Fruit fly (Drosophila melanogaster): ENCODE data around the gene ScpX.

ScpX gene

DNA sequence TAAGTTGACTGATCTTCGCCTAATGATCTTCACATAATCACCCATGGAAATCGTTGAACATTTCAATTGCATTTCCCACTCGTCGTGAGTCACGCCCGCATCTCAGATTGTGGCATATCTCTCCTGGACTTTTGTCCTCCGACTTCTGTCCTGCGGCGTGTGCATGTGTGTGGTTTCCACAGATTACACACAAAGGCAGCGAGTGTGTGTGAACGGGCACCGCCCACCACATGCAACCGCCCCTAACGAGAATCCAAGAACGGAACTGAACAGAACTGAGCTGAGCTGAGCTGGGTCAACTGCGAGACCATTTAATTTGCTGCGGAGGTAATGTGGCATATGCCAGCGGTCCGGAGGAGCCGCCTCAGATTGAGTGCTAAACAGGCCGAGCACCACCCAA, 29.3 kb upstream of the ScpX start:
- TF ChIP-seq Dfd (GFP tag; optimal IDR thresholded peaks at IDR 0.05), result no peak
- TF ChIP-seq HLH106 (tag; optimal IDR thresholded peaks at IDR 0.05), result no peak
- TF ChIP-seq woc (GFP tag; optimal IDR thresholded peaks at IDR 0.05), result no peak
- no peak for TF ChIP-seq CrebA (GFP tag; optimal IDR thresholded peaks at IDR 0.05; ENCODE audit: borderline replicate concordance)
- no peak for TF ChIP-seq dmrt93B (GFP tag; optimal IDR thresholded peaks at IDR 0.05)
- no peak for TF ChIP-seq OdsH (GFP tag; optimal IDR thresholded peaks at IDR 0.05)
- TF ChIP-seq Rel (GFP tag; optimal IDR thresholded peaks at IDR 0.05), result no peak
- TF ChIP-seq Rel (tag; optimal IDR thresholded peaks at IDR 0.05), result no peak
- no peak for TF ChIP-seq foxo (GFP tag; optimal IDR thresholded peaks at IDR 0.05)
- TF ChIP-seq Myc (optimal IDR thresholded peaks at IDR 0.05), result no peak
- TF ChIP-seq h (GFP tag; optimal IDR thresholded peaks at IDR 0.05), result no peak
- TF ChIP-seq Mio (GFP tag; optimal IDR thresholded peaks at IDR 0.05), result no peak
- TF ChIP-seq CG9705 (GFP tag; optimal IDR thresholded peaks at IDR 0.05), result no peak
- no peak for TF ChIP-seq sage (GFP tag; optimal IDR thresholded peaks at IDR 0.05)
- no peak for TF ChIP-seq br (GFP tag; optimal IDR thresholded peaks at IDR 0.05)
- no peak for TF ChIP-seq CG32264 (GFP tag; optimal IDR thresholded peaks at IDR 0.05)
- TF ChIP-seq dsf (GFP tag; optimal IDR thresholded peaks at IDR 0.05; ENCODE audit: borderline replicate concordance), result no peak
- no peak for TF ChIP-seq Dif (GFP tag; optimal IDR thresholded peaks at IDR 0.05; ENCODE audit: partially characterized antibody)
- TF ChIP-seq pan (optimal IDR thresholded peaks at IDR 0.05), result no peak

DNA sequence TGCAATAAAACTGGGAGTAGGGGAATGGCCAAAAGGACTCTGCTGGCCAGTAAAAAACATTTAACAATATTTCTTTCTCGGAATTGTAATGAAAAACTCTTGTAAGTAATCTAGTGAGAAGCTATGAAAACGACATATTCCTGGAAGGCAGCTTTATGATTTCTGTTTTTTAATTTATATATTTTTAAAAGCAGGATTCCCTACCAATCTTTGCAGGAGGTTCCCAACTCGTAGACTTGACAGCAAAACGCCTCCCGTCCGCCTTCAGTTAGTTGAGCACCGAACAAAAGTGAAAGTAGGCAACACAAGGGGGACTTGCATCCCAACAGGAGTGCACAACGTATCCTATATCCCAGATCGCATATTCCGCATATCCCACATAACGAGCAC, 25.8 kb upstream of the ScpX start, which contains the start of gene CG43814:
Gene CG43814, minus strand, starts transcription at position 101 of the 390 bp plus-strand sequence.
- TF ChIP-seq Jra (GFP tag; optimal IDR thresholded peaks at IDR 0.05) (no peak), HLH106 (tag; optimal IDR thresholded peaks at IDR 0.05) (no peak), jim (GFP tag; optimal IDR thresholded peaks at IDR 0.05) (no peak), N (GFP tag; optimal IDR thresholded peaks at IDR 0.05) (no peak), foxo (GFP tag; optimal IDR thresholded peaks at IDR 0.05) (no peak), woc (GFP tag; optimal IDR thresholded peaks at IDR 0.05) (no peak), Myc (optimal IDR thresholded peaks at IDR 0.05) (no peak), ey (GFP tag; optimal IDR thresholded peaks at IDR 0.05) (no peak), tai (GFP tag; optimal IDR thresholded peaks at IDR 0.05) (no peak), fru (GFP tag; optimal IDR thresholded peaks at IDR 0.05) (no peak), lola (GFP tag; optimal IDR thresholded peaks at IDR 0.05) (no peak), dmrt93B (GFP tag; optimal IDR thresholded peaks at IDR 0.05) (no peak), br (GFP tag; optimal IDR thresholded peaks at IDR 0.05) (no peak), Dif (GFP tag; optimal IDR thresholded peaks at IDR 0.05; ENCODE audit: partially characterized antibody) (no peak), sv (GFP tag; optimal IDR thresholded peaks at IDR 0.05) (no peak), Hr78 (GFP tag; optimal IDR thresholded peaks at IDR 0.05) (no peak)

DNA sequence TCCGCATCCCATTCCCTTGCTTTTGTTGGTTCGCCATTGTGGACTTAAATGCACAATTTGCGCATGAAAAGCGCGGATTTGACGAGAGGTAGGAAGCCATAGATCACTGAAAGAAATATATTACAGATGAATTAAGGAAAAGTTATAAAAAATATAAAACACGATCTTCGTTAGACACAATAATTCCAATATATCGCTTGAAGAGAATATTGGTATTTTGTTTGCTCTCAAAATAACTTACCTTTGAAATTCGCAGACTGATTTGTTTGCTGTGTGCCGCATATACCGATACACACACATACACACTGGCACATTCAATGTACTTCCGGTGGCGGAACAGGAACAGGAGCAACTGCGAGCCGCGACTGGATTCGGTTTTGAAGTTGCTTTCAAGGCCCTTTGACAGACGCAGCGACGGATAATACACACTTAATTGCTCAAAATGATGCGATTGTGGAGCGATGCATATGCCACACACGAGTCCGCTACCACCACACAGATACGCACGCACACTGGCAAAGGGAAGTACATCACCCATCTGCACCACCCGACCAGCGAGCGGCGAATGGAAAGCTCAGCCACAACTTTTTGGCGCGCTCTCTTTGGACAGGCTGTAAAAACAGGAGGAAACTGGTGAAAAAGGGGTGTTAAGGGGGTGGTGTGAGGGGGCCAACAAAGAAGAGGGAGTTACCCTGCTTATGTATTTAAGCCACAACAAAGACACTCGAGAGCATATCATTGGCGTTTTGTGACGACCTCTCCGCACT, 25.2 kb upstream of the ScpX start:
- TF ChIP-seq rgr (GFP tag; optimal IDR thresholded peaks at IDR 0.05) (peak; percentile 50), CG32264 (GFP tag; optimal IDR thresholded peaks at IDR 0.05) (no peak), Hnf4 (GFP tag; optimal IDR thresholded peaks at IDR 0.05) (peak; percentile 55), woc (GFP tag; optimal IDR thresholded peaks at IDR 0.05) (peak; percentile 42), psq (GFP tag; optimal IDR thresholded peaks at IDR 0.05) (peak; percentile 38), Hr78 (GFP tag; optimal IDR thresholded peaks at IDR 0.05) (no peak), sv (GFP tag; optimal IDR thresholded peaks at IDR 0.05) (no peak), Rel (GFP tag; optimal IDR thresholded peaks at IDR 0.05) (no peak), Rel (tag; optimal IDR thresholded peaks at IDR 0.05) (no peak), N (GFP tag; optimal IDR thresholded peaks at IDR 0.05) (no peak), Sp1 (GFP tag; optimal IDR thresholded peaks at IDR 0.05) (peak; percentile 54), Mio (GFP tag; optimal IDR thresholded peaks at IDR 0.05) (no peak), dl (GFP tag; optimal IDR thresholded peaks at IDR 0.05; ENCODE audit: insufficient read depth in 1 of 2, partially characterized antibody in 2 of 2) (no peak), fru (GFP tag; optimal IDR thresholded peaks at IDR 0.05) (peak; percentile 59), dsf (GFP tag; optimal IDR thresholded peaks at IDR 0.05; ENCODE audit: borderline replicate concordance) (no peak), CG9705 (GFP tag; optimal IDR thresholded peaks at IDR 0.05) (no peak), OdsH (GFP tag; optimal IDR thresholded peaks at IDR 0.05) (peak; percentile 17), br (GFP tag; optimal IDR thresholded peaks at IDR 0.05) (peak; percentile 36), Abd-B (GFP tag; optimal IDR thresholded peaks at IDR 0.05) (no peak), Dif (GFP tag; optimal IDR thresholded peaks at IDR 0.05; ENCODE audit: partially characterized antibody) (no peak), foxo (GFP tag; optimal IDR thresholded peaks at IDR 0.05) (peak in 1 of 2 experiments; percentile 68), sage (GFP tag; optimal IDR thresholded peaks at IDR 0.05) (no peak), dmrt93B (GFP tag; optimal IDR thresholded peaks at IDR 0.05) (peak; percentile 50), jim (GFP tag; optimal IDR thresholded peaks at IDR 0.05) (no peak), pan (optimal IDR thresholded peaks at IDR 0.05) (no peak), brk (GFP tag; optimal IDR thresholded peaks at IDR 0.05) (peak; percentile 16), GATAd (GFP tag; optimal IDR thresholded peaks at IDR 0.05) (no peak), Vsx2 (GFP tag; optimal IDR thresholded peaks at IDR 0.05; ENCODE audit: partially characterized antibody) (no peak), usp (GFP tag; optimal IDR thresholded peaks at IDR 0.05) (no peak), Hr83 (GFP tag; optimal IDR thresholded peaks at IDR 0.05; ENCODE audit: poor library complexity, severe bottlenecking) (no peak), h (GFP tag; optimal IDR thresholded peaks at IDR 0.05) (peak; percentile 65), CrebA (GFP tag; optimal IDR thresholded peaks at IDR 0.05; ENCODE audit: borderline replicate concordance) (no peak), HLH106 (tag; optimal IDR thresholded peaks at IDR 0.05) (peak; percentile 61), ey (GFP tag; optimal IDR thresholded peaks at IDR 0.05) (peak; percentile 54), tai (GFP tag; optimal IDR thresholded peaks at IDR 0.05) (peak; percentile 32), Myc (optimal IDR thresholded peaks at IDR 0.05) (no peak), Jra (GFP tag; optimal IDR thresholded peaks at IDR 0.05) (peak; percentile 8), lola (GFP tag; optimal IDR thresholded peaks at IDR 0.05) (no peak), Dfd (GFP tag; optimal IDR thresholded peaks at IDR 0.05) (no peak)

Data from whole organism, wandering third instar larva.